Fruit fly (Drosophila melanogaster) whole organism, embryonic: ENCODE data around the gene MRG15.

Experiments used
- Abd-B ChIP-seq: fragments of 200-800 bp; sonication (Bioruptor generic); optimal IDR thresholded peaks from 2 replicates; lab custom pipeline; 2018; ENCODE audit warnings: missing biosample characterization, mild to moderate bottlenecking, missing genetic modification characterization, moderate library complexity
- Adf1 ChIP-seq: fragments of 200-800 bp; sonication (Bioruptor generic); IDR thresholded peaks from 2 replicates; pipeline ENCODE4 v1.3.6; 2022; ENCODE audit warnings: missing biosample characterization, missing genetic modification characterization
- BtbVII ChIP-seq: fragments of 200-800 bp; sonication (Bioruptor generic); optimal IDR thresholded peaks from 3 replicates; lab custom pipeline; 2017; ENCODE audit warnings: missing biosample characterization, mild to moderate bottlenecking, missing genetic modification characterization
- CG10147 ChIP-seq: fragments of 200-800 bp; sonication (Bioruptor generic); optimal IDR thresholded peaks from 2 replicates; lab custom pipeline; 2019; ENCODE audit warnings: missing biosample characterization, mild to moderate bottlenecking, missing genetic modification characterization, moderate library complexity
- CG10267 ChIP-seq: fragments of 200-800 bp; sonication (Bioruptor generic); optimal IDR thresholded peaks from 2 replicates; lab custom pipeline; 2018; ENCODE audit warnings: missing biosample characterization, mild to moderate bottlenecking, missing genetic modification characterization, moderate library complexity
- CG11398 ChIP-seq: fragments of 200-800 bp; sonication (Bioruptor generic); optimal IDR thresholded peaks from 2 replicates; lab custom pipeline; 2016; ENCODE audit warnings: missing biosample characterization, missing genetic modification characterization
- CG12391 ChIP-seq: fragments of 200-800 bp; sonication (Bioruptor generic); optimal IDR thresholded peaks from 3 replicates; lab custom pipeline; 2018; ENCODE audit warnings: missing biosample characterization, mild to moderate bottlenecking, missing genetic modification characterization, moderate library complexity
- CG16813 ChIP-seq: fragments of 200-800 bp; sonication (Bioruptor generic); IDR thresholded peaks from 3 replicates; pipeline ENCODE4 v1.3.6; 2022; ENCODE audit warnings: missing biosample characterization, missing genetic modification characterization; ENCODE audit not compliant: partially characterized antibody
- CG17385 ChIP-seq: fragments of 200-800 bp; sonication (Bioruptor generic); optimal IDR thresholded peaks from 3 replicates; lab custom pipeline; 2018; ENCODE audit warnings: missing biosample characterization, mild to moderate bottlenecking, missing genetic modification characterization
- CG1832 ChIP-seq: fragments of 200-800 bp; sonication (Bioruptor generic); optimal IDR thresholded peaks from 2 replicates; lab custom pipeline; 2017; ENCODE audit warnings: missing biosample characterization, mild to moderate bottlenecking, missing genetic modification characterization, inconsistent platforms
- CG18764 ChIP-seq: fragments of 200-800 bp; sonication (Bioruptor generic); optimal IDR thresholded peaks from 3 replicates; lab custom pipeline; 2016; ENCODE audit warnings: missing biosample characterization, missing genetic modification characterization
- CG2199 ChIP-seq: fragments of 200-800 bp; sonication (Bioruptor generic); IDR thresholded peaks from 3 replicates; pipeline ENCODE4 v1.3.6; 2022; ENCODE audit warnings: missing biosample characterization, missing genetic modification characterization
- CG2678 ChIP-seq: fragments of 200-800 bp; sonication (Bioruptor generic); optimal IDR thresholded peaks from 3 replicates; lab custom pipeline; 2019; ENCODE audit warnings: missing biosample characterization, mild to moderate bottlenecking, missing genetic modification characterization, moderate library complexity
- CG2875 ChIP-seq: fragments of 200-800 bp; sonication (Bioruptor generic); optimal IDR thresholded peaks from 2 replicates; lab custom pipeline; 2017; ENCODE audit warnings: missing biosample characterization, mild to moderate bottlenecking, missing genetic modification characterization, missing genetic modification reagents
- CG3281 ChIP-seq: fragments of 200-800 bp; sonication (Bioruptor generic); optimal IDR thresholded peaks from 3 replicates; lab custom pipeline; 2017; ENCODE audit warnings: missing biosample characterization, mild to moderate bottlenecking, missing genetic modification characterization
- CG34422 ChIP-seq: fragments of 200-800 bp; sonication (Bioruptor generic); IDR thresholded peaks from 3 replicates; pipeline ENCODE4 v1.3.6; 2022; ENCODE audit warnings: missing biosample characterization, missing genetic modification characterization
- CG42726 ChIP-seq: fragments of 200-800 bp; sonication (Bioruptor generic); IDR thresholded peaks from 2 replicates; pipeline ENCODE4 v1.3.6; 2022; ENCODE audit warnings: missing biosample characterization, missing genetic modification characterization; ENCODE audit not compliant: partially characterized antibody
- CG4282 ChIP-seq: fragments of 200-800 bp; sonication (Bioruptor generic); optimal IDR thresholded peaks from 2 replicates; lab custom pipeline; 2016; ENCODE audit warnings: missing biosample characterization, missing genetic modification characterization
- CG4424 ChIP-seq: fragments of 200-800 bp; sonication (Bioruptor generic); optimal IDR thresholded peaks from 3 replicates; lab custom pipeline; 2016; ENCODE audit warnings: missing biosample characterization, missing genetic modification characterization
- CG5180 ChIP-seq: fragments of 200-800 bp; sonication (Bioruptor generic); optimal IDR thresholded peaks from 3 replicates; lab custom pipeline; 2017; ENCODE audit warnings: missing biosample characterization, missing genetic modification characterization, mild to moderate bottlenecking, moderate library complexity, missing genetic modification reagents
- CG7839 ChIP-seq: fragments of 200-800 bp; sonication (Bioruptor generic); optimal IDR thresholded peaks from 3 replicates; lab custom pipeline; 2018; ENCODE audit warnings: missing biosample characterization, mild to moderate bottlenecking, missing genetic modification characterization, moderate library complexity
- CG8944 ChIP-seq: fragments of 200-800 bp; sonication (Bioruptor generic); optimal IDR thresholded peaks from 3 replicates; lab custom pipeline; 2016; ENCODE audit warnings: missing biosample characterization, missing genetic modification characterization
- D ChIP-seq, 2 experiments: fragments of 200-800 bp in 1 of 2; fragments of >200 bp in 1 of 2; sonication (Bioruptor generic) in 1 of 2; optimal IDR thresholded peaks; 2 replicates in 1 of 2; 3 replicates in 1 of 2; lab custom pipeline; 2017; ENCODE audit warnings: mild to moderate bottlenecking in 1 of 2, missing biosample characterization in 1 of 2, missing genetic modification characterization in 1 of 2, missing genetic modification reagents in 1 of 2
- Dip2 ChIP-seq: fragments of 200-800 bp; sonication (Bioruptor generic); IDR thresholded peaks from 2 replicates; pipeline ENCODE4 v1.3.6; 2022; ENCODE audit warnings: missing biosample characterization, missing genetic modification characterization
- E2f1 ChIP-seq: fragments of 200-800 bp; sonication (Bioruptor generic); IDR thresholded peaks from 2 replicates; pipeline ENCODE4 v1.3.6; 2022; ENCODE audit warnings: missing biosample characterization, missing genetic modification characterization
- Eip74EF ChIP-seq, 2 experiments: fragments of 200-800 bp in 1 of 2; fragments of >200 bp in 1 of 2; sonication (Bioruptor generic) in 1 of 2; optimal IDR thresholded peaks; 2 replicates each; lab custom pipeline; 2017 to 2019; ENCODE audit warnings: missing biosample characterization in 2 of 2, missing genetic modification characterization in 2 of 2, mild to moderate bottlenecking in 1 of 2, moderate library complexity in 1 of 2
- H2.0 ChIP-seq: fragments of 200-800 bp; sonication (Bioruptor generic); IDR thresholded peaks from 2 replicates; pipeline ENCODE4 v1.3.6; 2022; ENCODE audit warnings: missing biosample characterization, missing genetic modification characterization
- HmgZ ChIP-seq: fragments of 200-800 bp; sonication (Bioruptor generic); optimal IDR thresholded peaks from 2 replicates; lab custom pipeline; 2018; ENCODE audit warnings: missing biosample characterization, mild to moderate bottlenecking, missing genetic modification characterization
- Mes4 ChIP-seq: fragments of 200-800 bp; sonication (Bioruptor generic); optimal IDR thresholded peaks from 2 replicates; lab custom pipeline; 2016; ENCODE audit warnings: missing biosample characterization, missing genetic modification characterization
- Nf-YC ChIP-seq: fragments of 200-800 bp; optimal IDR thresholded peaks from 3 replicates; lab custom pipeline; 2019; ENCODE audit warnings: missing biosample characterization, mild to moderate bottlenecking, missing genetic modification characterization, moderate library complexity
- Rx ChIP-seq: fragments of 200-800 bp; sonication (Bioruptor generic); IDR thresholded peaks from 2 replicates; pipeline ENCODE4 v1.3.6; 2022; ENCODE audit warnings: missing biosample characterization, missing genetic modification characterization
- Side ChIP-seq: fragments of 200-800 bp; sonication (Bioruptor generic); optimal IDR thresholded peaks from 2 replicates; lab custom pipeline; 2016; ENCODE audit warnings: missing biosample characterization, missing genetic modification characterization
- TFAM ChIP-seq: fragments of 200-800 bp; sonication (Bioruptor generic); optimal IDR thresholded peaks from 2 replicates; lab custom pipeline; 2017; ENCODE audit warnings: missing biosample characterization, missing genetic modification characterization, inconsistent platforms
- YL-1 ChIP-seq: fragments of 200-800 bp; sonication (Bioruptor generic); optimal IDR thresholded peaks from 3 replicates; lab custom pipeline; 2017; ENCODE audit warnings: missing biosample characterization, mild to moderate bottlenecking, missing genetic modification characterization
- ac ChIP-seq: fragments of 200-800 bp; sonication (Bioruptor generic); optimal IDR thresholded peaks from 3 replicates; lab custom pipeline; 2017; ENCODE audit warnings: missing biosample characterization, mild to moderate bottlenecking, missing genetic modification characterization
- caup ChIP-seq: fragments of 200-800 bp; sonication (Bioruptor generic); optimal IDR thresholded peaks from 3 replicates; lab custom pipeline; 2017; ENCODE audit warnings: missing biosample characterization, mild to moderate bottlenecking, missing genetic modification characterization, moderate library complexity; ENCODE audit not compliant: severe bottlenecking
- chinmo ChIP-seq: fragments of 200-800 bp; sonication (Bioruptor generic); IDR thresholded peaks from 4 replicates; pipeline ENCODE4 v1.3.6; 2022; ENCODE audit warnings: missing biosample characterization, missing genetic modification characterization; ENCODE audit not compliant: partially characterized antibody
- exex ChIP-seq: fragments of 200-800 bp; sonication (Bioruptor generic); optimal IDR thresholded peaks from 4 replicates; lab custom pipeline; 2018; ENCODE audit warnings: missing biosample characterization, mild to moderate bottlenecking, missing genetic modification characterization, moderate library complexity
- fru ChIP-seq: fragments of >200 bp; optimal IDR thresholded peaks from 2 replicates; lab custom pipeline; 2017
- gcm2 ChIP-seq: fragments of 200-800 bp; sonication (Bioruptor generic); optimal IDR thresholded peaks from 2 replicates; lab custom pipeline; 2016; ENCODE audit warnings: missing biosample characterization, missing genetic modification characterization
- gfzf ChIP-seq: fragments of 200-800 bp; sonication (Bioruptor generic); optimal IDR thresholded peaks from 2 replicates; lab custom pipeline; 2016; ENCODE audit warnings: missing biosample characterization, mild to moderate bottlenecking, missing genetic modification characterization, moderate library complexity
- grn ChIP-seq: fragments of 200-800 bp; sonication (Bioruptor generic); optimal IDR thresholded peaks from 3 replicates; lab custom pipeline; 2017; ENCODE audit warnings: missing biosample characterization, missing genetic modification characterization
- lbe ChIP-seq: fragments of 200-800 bp; sonication (Bioruptor generic); optimal IDR thresholded peaks from 2 replicates; lab custom pipeline; 2016; ENCODE audit warnings: missing biosample characterization, mild to moderate bottlenecking, missing genetic modification characterization
- prd ChIP-seq, 3 experiments: fragments of >200 bp in 2 of 3; fragments of 200-800 bp in 1 of 3; sonication (Bioruptor generic) in 1 of 3; optimal IDR thresholded peaks in 2 of 3; IDR thresholded peaks in 1 of 3; 2 replicates in 2 of 3; 3 replicates in 1 of 3; pipeline versions ENCODE4 v1.3.6 to Lab custom; 2017 to 2022; ENCODE audit warnings: missing biosample characterization in 1 of 3, missing genetic modification characterization in 1 of 3
- row ChIP-seq: fragments of 200-800 bp; sonication (Bioruptor generic); IDR thresholded peaks from 3 replicates; pipeline ENCODE4 v1.3.6; 2022; ENCODE audit warnings: missing biosample characterization, missing genetic modification characterization
- sc ChIP-seq, 3 experiments: fragments of >200 bp in 2 of 3; fragments of 200-800 bp in 1 of 3; sonication (Bioruptor generic) in 1 of 3; optimal IDR thresholded peaks; 2 replicates in 2 of 3; 3 replicates in 1 of 3; lab custom pipeline; 2017; ENCODE audit warnings: mild to moderate bottlenecking in 1 of 3, missing biosample characterization in 1 of 3, missing genetic modification characterization in 1 of 3, missing genetic modification reagents in 1 of 3
- wdn ChIP-seq: fragments of 200-800 bp; sonication (Bioruptor generic); IDR thresholded peaks from 2 replicates; pipeline ENCODE4 v1.3.6; 2022; ENCODE audit warnings: missing biosample characterization, missing genetic modification characterization
- wek ChIP-seq: fragments of 200-800 bp; sonication (Bioruptor generic); optimal IDR thresholded peaks from 3 replicates; lab custom pipeline; 2018; ENCODE audit warnings: missing biosample characterization, mild to moderate bottlenecking, missing genetic modification characterization, moderate library complexity

MRG15 gene

DNA sequence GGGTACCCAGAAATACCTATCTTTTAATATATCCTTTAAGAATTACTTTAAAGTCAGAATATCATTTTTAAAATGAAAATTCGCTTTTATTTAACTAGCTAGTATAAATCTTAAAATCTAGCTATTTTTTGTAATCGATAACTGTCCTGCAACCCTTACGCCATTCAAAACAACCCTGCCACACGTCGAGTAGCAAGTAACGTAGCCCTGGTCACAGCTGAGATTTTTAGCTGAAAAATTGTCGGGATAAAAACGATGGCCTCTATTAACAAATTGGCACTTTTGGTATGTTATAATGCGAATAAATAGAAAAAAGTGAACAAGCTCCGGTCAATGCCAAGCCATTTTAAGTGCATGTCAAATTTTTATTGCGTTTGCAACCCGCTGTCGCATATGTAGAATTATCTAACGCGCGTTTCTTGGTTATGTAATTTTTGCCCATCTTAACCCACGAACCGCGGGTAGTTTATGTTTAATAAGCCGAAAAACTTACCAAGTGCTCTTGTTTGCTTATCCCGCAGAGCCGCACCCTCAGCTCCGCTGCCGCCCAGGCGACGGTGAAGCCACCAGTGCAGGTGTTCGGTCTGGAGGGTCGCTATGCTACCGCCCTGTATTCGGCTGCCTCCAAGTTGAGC, 12.4 kb downstream of the MRG15 start, which contains the start of gene ATPsynO (continued):
- peak; percentile 78 for TF ChIP-seq row
- TF ChIP-seq BtbVII: no peak
- TF ChIP-seq chinmo (GFP tag; lab: Robert Waterston, UW): peak; percentile 59; the same call in 1 of the 4 replicates
- TF ChIP-seq CG3281 (GFP tag; lab: Kevin White, UChicago): peak; percentile 100
- no peak for TF ChIP-seq Eip74EF (GFP tag; optimal IDR thresholded peaks at IDR 0.05; lab: Kevin White, UChicago)
- TF ChIP-seq gfzf (GFP tag; lab: Kevin White, UChicago): peak; percentile 46
- TF ChIP-seq YL-1 (GFP tag; lab: Kevin White, UChicago): peak; percentile 97
- peak; percentile 46; the same call in 1 of the 3 replicates for TF ChIP-seq CG34422 (GFP tag; lab: Robert Waterston, UW)
- TF ChIP-seq prd (optimal IDR thresholded peaks at IDR 0.05; lab: Kevin White, UChicago): no peak
- no peak for TF ChIP-seq prd (GFP tag; IDR thresholded peaks at IDR 0.05; lab: Robert Waterston, UW)
- TF ChIP-seq exex (tag; lab: Kevin White, UChicago): no peak
- TF ChIP-seq Abd-B: no peak
- no peak for TF ChIP-seq Side (GFP tag; lab: Kevin White, UChicago)
- TF ChIP-seq caup (GFP tag; lab: Kevin White, UChicago): peak; percentile 23
- no peak for TF ChIP-seq Mes4 (GFP tag; lab: Kevin White, UChicago)
- TF ChIP-seq CG10267 (tag; lab: Kevin White, UChicago): peak; percentile 75
- TF ChIP-seq CG5180 (GFP tag; lab: Kevin White, UChicago): no peak
- no peak for TF ChIP-seq CG7839
- TF ChIP-seq CG18764 (GFP tag; lab: Kevin White, UChicago): no peak
- TF ChIP-seq Nf-YC (tag; lab: Kevin White, UChicago): peak; percentile 56
- no peak for TF ChIP-seq Dip2 (GFP tag; lab: Robert Waterston, UW)
- no peak for TF ChIP-seq sc (optimal IDR thresholded peaks at IDR 0.05; lab: Kevin White, UChicago)
- no peak for TF ChIP-seq sc (GFP tag; optimal IDR thresholded peaks at IDR 0.05; lab: Kevin White, UChicago)
- TF ChIP-seq lbe: peak; percentile 0
- TF ChIP-seq grn (GFP tag; lab: Kevin White, UChicago): no peak
- no peak for TF ChIP-seq CG1832 (GFP tag; lab: Kevin White, UChicago)
- no peak for TF ChIP-seq CG4424 (GFP tag; lab: Kevin White, UChicago)
- no peak for TF ChIP-seq Adf1 (GFP tag; lab: Robert Waterston, UW)
- no peak for TF ChIP-seq CG2678 (tag; lab: Kevin White, UChicago)
- 0 out of 3 replicates have a peak, but pooled peaks have one; percentile 42 for TF ChIP-seq CG16813 (GFP tag; lab: Robert Waterston, UW)
- TF ChIP-seq gcm2 (GFP tag; lab: Kevin White, UChicago): no peak
- TF ChIP-seq CG10147 (GFP tag; lab: Kevin White, UChicago): no peak
- TF ChIP-seq E2f1 (GFP tag; lab: Robert Waterston, UW): no peak
- peak; percentile 18; the same call in 1 of the 2 replicates for TF ChIP-seq CG42726 (GFP tag; lab: Robert Waterston, UW)
- no peak for TF ChIP-seq CG8944 (GFP tag; lab: Kevin White, UChicago)
- TF ChIP-seq H2.0 (GFP tag; lab: Robert Waterston, UW): no peak
- TF ChIP-seq CG17385 (GFP tag; lab: Kevin White, UChicago): no peak
- TF ChIP-seq CG11398 (GFP tag; lab: Kevin White, UChicago): no peak
- no peak for TF ChIP-seq D (optimal IDR thresholded peaks at IDR 0.05; lab: Kevin White, UChicago)
- TF ChIP-seq D (GFP tag; optimal IDR thresholded peaks at IDR 0.05; lab: Kevin White, UChicago): no peak
- TF ChIP-seq ac (GFP tag; lab: Kevin White, UChicago): no peak
- TF ChIP-seq HmgZ: peak; percentile 76
- no peak for TF ChIP-seq CG4282 (GFP tag; lab: Kevin White, UChicago)
- TF ChIP-seq wdn (GFP tag; lab: Robert Waterston, UW): no peak
- peak; percentile 62 for TF ChIP-seq CG12391
- no peak for TF ChIP-seq TFAM (GFP tag; lab: Kevin White, UChicago)
- no peak for TF ChIP-seq wek (GFP tag; lab: Kevin White, UChicago)
- no peak for TF ChIP-seq CG2199
- no peak for TF ChIP-seq CG2875 (GFP tag; lab: Kevin White, UChicago)
- no peak for TF ChIP-seq Rx (GFP tag; lab: Robert Waterston, UW)
- no peak for TF ChIP-seq fru (lab: Kevin White, UChicago)
